Fruit fly (Drosophila melanogaster): ENCODE results near the gene Smr.

Gene Smr

dm6 chrX:12672317-12673172 is 69.9 kb downstream of the Smr start (continued):
- TF ChIP-seq CG4707 (GFP tag; optimal IDR thresholded peaks at IDR 0.05) (no peak), CG15269 (tag; optimal IDR thresholded peaks at IDR 0.05) (peak; percentile 39), CG32532 (GFP tag; IDR thresholded peaks at IDR 0.05) (peak; percentile 56), Fer2 (tag; optimal IDR thresholded peaks at IDR 0.05) (no peak), Ets97D (GFP tag; optimal IDR thresholded peaks at IDR 0.05) (no peak), TFAM (GFP tag; optimal IDR thresholded peaks at IDR 0.05) (no peak), twi (tag; optimal IDR thresholded peaks at IDR 0.05) (no peak), dysf (GFP tag; IDR thresholded peaks at IDR 0.05) (peak; percentile 59; the same call in 2 of the 3 replicates), Ravus (GFP tag; IDR thresholded peaks at IDR 0.05) (no peak), CG16813 (GFP tag; IDR thresholded peaks at IDR 0.05; ENCODE audit: partially characterized antibody) (no peak), NK7.1 (GFP tag; optimal IDR thresholded peaks at IDR 0.05) (no peak), Atf-2 (GFP tag; optimal IDR thresholded peaks at IDR 0.05) (no peak), Fer3 (tag; optimal IDR thresholded peaks at IDR 0.05) (peak; percentile 2), fru (optimal IDR thresholded peaks at IDR 0.05) (no peak), CG12299 (tag; optimal IDR thresholded peaks at IDR 0.05) (no peak), CG17186 (GFP tag; optimal IDR thresholded peaks at IDR 0.05) (no peak), trh (GFP tag; optimal IDR thresholded peaks at IDR 0.05) (no peak), CG3726 (GFP tag; IDR thresholded peaks at IDR 0.05) (no peak), jigr1 (GFP tag; IDR thresholded peaks at IDR 0.05) (no peak), CG42726 (GFP tag; IDR thresholded peaks at IDR 0.05; ENCODE audit: partially characterized antibody) (no peak), ems (GFP tag; optimal IDR thresholded peaks at IDR 0.05) (no peak), H2.0 (GFP tag; IDR thresholded peaks at IDR 0.05) (no peak), CG33557 (GFP tag; optimal IDR thresholded peaks at IDR 0.05) (no peak), vfl (GFP tag; optimal IDR thresholded peaks at IDR 0.05) (no peak), CG31365 (tag; optimal IDR thresholded peaks at IDR 0.05) (no peak), ci (GFP tag; IDR thresholded peaks at IDR 0.05) (0 out of 3 replicates have a peak, but pooled peaks have one; percentile 22), CG3995 (GFP tag; optimal IDR thresholded peaks at IDR 0.05) (no peak), slbo (GFP tag; IDR thresholded peaks at IDR 0.05) (0 out of 2 replicates have a peak, but pooled peaks have one; percentile 18), ttk (GFP tag; IDR thresholded peaks at IDR 0.05) (no peak), CG2202 (tag; optimal IDR thresholded peaks at IDR 0.05) (no peak), D19A (tag; optimal IDR thresholded peaks at IDR 0.05) (no peak), Rfx (GFP tag; IDR thresholded peaks at IDR 0.05) (peak; percentile 62), CG15479 (GFP tag; optimal IDR thresholded peaks at IDR 0.05) (no peak), CG30403 (GFP tag; optimal IDR thresholded peaks at IDR 0.05) (peak; percentile 21), CG7745 (tag; optimal IDR thresholded peaks at IDR 0.05) (no peak), sqz (GFP tag; optimal IDR thresholded peaks at IDR 0.05) (peak; percentile 97), hkb (optimal IDR thresholded peaks at IDR 0.05) (no peak), hkb (GFP tag; IDR thresholded peaks at IDR 0.05) (no peak), Atf6 (GFP tag; IDR thresholded peaks at IDR 0.05) (0 out of 2 replicates have a peak, but pooled peaks have one; percentile 26), jing (GFP tag; optimal IDR thresholded peaks at IDR 0.05) (no peak), pho (GFP tag; optimal IDR thresholded peaks at IDR 0.05) (no peak), B-H2 (GFP tag; optimal IDR thresholded peaks at IDR 0.05) (no peak), CG12219 (GFP tag; optimal IDR thresholded peaks at IDR 0.05) (no peak), disco-r (GFP tag; optimal IDR thresholded peaks at IDR 0.05) (no peak), odd (GFP tag; optimal IDR thresholded peaks at IDR 0.05) (no peak), Fer1 (GFP tag; optimal IDR thresholded peaks at IDR 0.05) (no peak), Hr51 (GFP tag; optimal IDR thresholded peaks at IDR 0.05) (peak in 1 of 2 experiments; percentile 20), CG1647 (GFP tag; optimal IDR thresholded peaks at IDR 0.05) (no peak), CG10959 (GFP tag; IDR thresholded peaks at IDR 0.05) (no peak), wor (GFP tag; IDR thresholded peaks at IDR 0.05) (no peak)
